Worm (Caenorhabditis elegans) whole organism, L3 larva: ENCODE data around the gene T06E4.5.

Experiments used
- ZK546.5 ChIP-seq: sonication (generic microtip); optimal IDR thresholded peaks from 2 replicates; lab custom pipeline; 2017; ENCODE audit warnings: missing biosample characterization, missing genetic modification characterization
- aly-2 ChIP-seq: fragments of 150-350 bp; optimal IDR thresholded peaks from 2 replicates; lab custom pipeline; 2014; ENCODE audit warnings: missing biosample characterization, missing genetic modification characterization
- ceh-82 ChIP-seq: fragments of 150-350 bp; optimal IDR thresholded peaks from 2 replicates; lab custom pipeline; 2014; ENCODE audit warnings: missing biosample characterization, missing genetic modification characterization
- daf-12 ChIP-seq: fragments of 150-350 bp; optimal IDR thresholded peaks from 2 replicates; lab custom pipeline; 2014; ENCODE audit warnings: missing biosample characterization, missing genetic modification reagents, missing genetic modification characterization
- egl-27 ChIP-seq: sonication (generic microtip); optimal IDR thresholded peaks from 4 replicates; lab custom pipeline; 2017; ENCODE audit warnings: missing biosample characterization, missing genetic modification reagents, missing genetic modification characterization
- egl-5 ChIP-seq: fragments of 150-350 bp; optimal IDR thresholded peaks from 2 replicates; lab custom pipeline; 2017; ENCODE audit warnings: missing biosample characterization, missing genetic modification reagents, missing genetic modification characterization, inconsistent platforms
- elt-1 ChIP-seq: fragments of 150-350 bp; optimal IDR thresholded peaks from 2 replicates; lab custom pipeline; 2014; ENCODE audit warnings: missing biosample characterization, missing genetic modification characterization
- elt-2 ChIP-seq: sonication (generic microtip); optimal IDR thresholded peaks from 2 replicates; lab custom pipeline; 2016; ENCODE audit warnings: missing genetic modification reagents, mild to moderate bottlenecking, missing genetic modification characterization, missing compliant biosample characterization
- elt-3 ChIP-seq, 3 experiments: fragments of 150-350 bp in 1 of 3; sonication (generic microtip) in 2 of 3; optimal IDR thresholded peaks; 2 replicates in 2 of 3; 4 replicates in 1 of 3; lab custom pipeline; 2014 to 2017; ENCODE audit warnings: missing biosample characterization in 3 of 3, missing genetic modification characterization in 3 of 3
- fkh-2 ChIP-seq: fragments of 150-350 bp; optimal IDR thresholded peaks from 2 replicates; lab custom pipeline; 2014; ENCODE audit warnings: missing biosample characterization, missing genetic modification reagents, missing genetic modification characterization
- hmg-11 ChIP-seq: sonication (generic microtip); optimal IDR thresholded peaks from 2 replicates; lab custom pipeline; 2016; ENCODE audit warnings: missing genetic modification characterization, missing compliant biosample characterization
- jun-1 ChIP-seq: fragments of 150-350 bp; optimal IDR thresholded peaks from 2 replicates; lab custom pipeline; 2014; ENCODE audit warnings: missing biosample characterization, missing genetic modification reagents, missing genetic modification characterization
- lin-15B ChIP-seq: fragments of 150-350 bp; optimal IDR thresholded peaks from 2 replicates; lab custom pipeline; 2014; ENCODE audit warnings: missing biosample characterization, missing genetic modification characterization
- lin-39 ChIP-seq: fragments of 150-350 bp; optimal IDR thresholded peaks from 2 replicates; lab custom pipeline; 2018; ENCODE audit warnings: missing biosample characterization, missing genetic modification reagents, missing genetic modification characterization
- lsy-12 ChIP-seq: sonication (generic microtip); optimal IDR thresholded peaks from 2 replicates; lab custom pipeline; 2016; ENCODE audit warnings: mild to moderate bottlenecking, missing genetic modification characterization, missing compliant biosample characterization
- mdl-1 ChIP-seq: fragments of 150-350 bp; optimal IDR thresholded peaks from 2 replicates; lab custom pipeline; 2014; ENCODE audit warnings: missing biosample characterization, missing genetic modification characterization
- mml-1 ChIP-seq: fragments of 150-350 bp; sonication (generic microtip); optimal IDR thresholded peaks from 3 replicates; lab custom pipeline; 2014; ENCODE audit warnings: missing biosample characterization, missing genetic modification characterization
- nhr-12 ChIP-seq: fragments of 150-350 bp; optimal IDR thresholded peaks from 2 replicates; lab custom pipeline; 2014; ENCODE audit warnings: missing biosample characterization, missing genetic modification characterization
- nhr-23 ChIP-seq: fragments of 150-350 bp; optimal IDR thresholded peaks from 2 replicates; lab custom pipeline; 2014; ENCODE audit warnings: missing biosample characterization, missing genetic modification reagents, missing genetic modification characterization
- nhr-25 ChIP-seq: sonication (generic microtip); optimal IDR thresholded peaks from 2 replicates; lab custom pipeline; 2017; ENCODE audit warnings: missing biosample characterization, missing genetic modification characterization
- nhr-43 ChIP-seq: sonication (generic microtip); optimal IDR thresholded peaks from 2 replicates; lab custom pipeline; 2016; ENCODE audit warnings: mild to moderate bottlenecking, missing genetic modification characterization, missing compliant biosample characterization; ENCODE audit not compliant: poor library complexity, severe bottlenecking
- nhr-76 ChIP-seq: fragments of 150-350 bp; sonication (generic microtip); optimal IDR thresholded peaks from 5 replicates; lab custom pipeline; 2014; ENCODE audit warnings: missing biosample characterization, missing genetic modification characterization
- nhr-77 ChIP-seq: fragments of 150-350 bp; optimal IDR thresholded peaks from 2 replicates; lab custom pipeline; 2014; ENCODE audit warnings: missing biosample characterization, missing genetic modification characterization
- pha-4 ChIP-seq: fragments of 150-350 bp; optimal IDR thresholded peaks from 2 replicates; lab custom pipeline; 2014; ENCODE audit warnings: missing biosample characterization, missing genetic modification reagents, missing genetic modification characterization
- pqm-1 ChIP-seq: fragments of 150-350 bp; optimal IDR thresholded peaks from 2 replicates; lab custom pipeline; 2017; ENCODE audit warnings: missing biosample characterization, missing genetic modification characterization, inconsistent platforms
- sea-2 ChIP-seq: fragments of 150-350 bp; sonication (generic microtip); optimal IDR thresholded peaks from 4 replicates; lab custom pipeline; 2014; ENCODE audit warnings: missing biosample characterization, missing genetic modification reagents, missing genetic modification characterization
- snpc-4 ChIP-seq: fragments of 150-350 bp; optimal IDR thresholded peaks from 2 replicates; lab custom pipeline; 2014; ENCODE audit warnings: missing biosample characterization, missing genetic modification characterization
- tbx-2 ChIP-seq: sonication (generic microtip); optimal IDR thresholded peaks from 2 replicates; lab custom pipeline; 2016; ENCODE audit warnings: mild to moderate bottlenecking, missing genetic modification characterization, missing compliant biosample characterization
- unc-39 ChIP-seq: sonication (generic microtip); optimal IDR thresholded peaks from 4 replicates; lab custom pipeline; 2017; ENCODE audit warnings: missing biosample characterization, missing genetic modification characterization
- zag-1 ChIP-seq: fragments of 150-350 bp; optimal IDR thresholded peaks from 2 replicates; lab custom pipeline; 2014; ENCODE audit warnings: missing biosample characterization, missing genetic modification characterization
- ztf-11 ChIP-seq: fragments of 150-350 bp; optimal IDR thresholded peaks from 2 replicates; lab custom pipeline; 2014; ENCODE audit warnings: missing biosample characterization, missing genetic modification characterization
- ztf-4 ChIP-seq: fragments of 150-350 bp; optimal IDR thresholded peaks from 2 replicates; lab custom pipeline; 2014; ENCODE audit warnings: missing biosample characterization, missing genetic modification characterization

Gene T06E4.5

DNA sequence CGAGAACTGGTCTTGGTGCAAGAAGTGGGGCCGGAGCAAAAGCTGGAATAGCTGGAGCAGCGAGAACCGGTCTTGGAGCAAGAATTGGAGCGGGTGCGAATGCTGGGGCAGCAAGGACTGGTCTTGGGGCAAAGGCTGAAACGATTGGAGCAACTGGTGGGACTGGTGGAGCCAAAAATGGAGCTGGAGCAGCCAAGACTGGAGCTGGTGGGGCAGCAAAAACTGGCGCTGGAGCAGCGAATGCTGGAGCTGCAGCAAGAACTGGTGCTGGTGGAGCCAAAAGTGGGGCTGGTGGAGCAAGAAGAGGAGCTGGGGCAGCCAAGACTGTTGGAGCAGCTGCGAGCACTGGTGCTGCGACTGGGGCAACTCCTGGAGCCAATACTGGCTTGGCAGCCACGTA is 2.4 kb upstream of the T06E4.5 start:
- TF ChIP-seq egl-27 (no peak), mdl-1 (no peak), mml-1 (tag; lab: Kevin White, UChicago) (no peak), pqm-1 (tag; lab: Kevin White, UChicago) (no peak), fkh-2 (tag; lab: Kevin White, UChicago) (no peak), pha-4 (no peak), lin-15B (no peak), lsy-12 (tag; lab: Kevin White, UChicago) (no peak), nhr-77 (tag; lab: Kevin White, UChicago) (no peak), zag-1 (tag; lab: Kevin White, UChicago) (no peak), nhr-76 (tag; lab: Kevin White, UChicago) (no peak), ztf-4 (no peak), sea-2 (GFP tag; lab: Kevin White, UChicago) (no peak), daf-12 (tag; lab: Kevin White, UChicago) (no peak), tbx-2 (tag; lab: Kevin White, UChicago) (no peak), elt-1 (tag; lab: Kevin White, UChicago) (no peak), egl-5 (tag; lab: Kevin White, UChicago) (no peak), nhr-12 (no peak), elt-2 (tag; lab: Kevin White, UChicago) (no peak)

DNA sequence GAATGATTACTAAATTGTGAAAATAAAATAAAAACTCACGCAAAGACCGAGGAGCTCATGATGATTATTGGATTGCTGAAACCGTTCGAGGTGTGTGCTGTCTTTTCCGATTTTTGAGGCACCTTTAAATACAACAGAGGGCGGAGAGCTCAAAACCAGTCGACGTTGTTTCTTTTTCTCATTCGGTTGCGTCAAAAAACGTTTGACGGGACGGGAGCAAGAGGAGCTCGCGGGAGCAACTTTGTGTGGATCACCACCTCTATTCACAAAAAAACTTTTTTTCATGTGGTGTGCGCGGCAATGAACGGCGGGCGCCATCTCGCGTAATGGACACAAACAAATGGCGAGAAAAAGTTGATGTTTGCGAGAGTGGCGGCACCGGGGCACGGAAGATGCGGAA is 1.9 kb upstream of the T06E4.5 start, which contains the start of gene idpc-3:
TSS of gene idpc-3 (minus strand) at position 101 of the 400 bp plus-strand sequence.
- TF ChIP-seq snpc-4 (tag; lab: Kevin White, UChicago) (no peak), ztf-11 (no peak), elt-2 (tag; lab: Kevin White, UChicago) (no peak), mml-1 (tag; lab: Kevin White, UChicago) (no peak), ztf-4 (no peak), pha-4 (no peak), ZK546.5 (tag; lab: Kevin White, UChicago) (no peak), lin-39 (tag; lab: Kevin White, UChicago) (no peak)

DNA sequence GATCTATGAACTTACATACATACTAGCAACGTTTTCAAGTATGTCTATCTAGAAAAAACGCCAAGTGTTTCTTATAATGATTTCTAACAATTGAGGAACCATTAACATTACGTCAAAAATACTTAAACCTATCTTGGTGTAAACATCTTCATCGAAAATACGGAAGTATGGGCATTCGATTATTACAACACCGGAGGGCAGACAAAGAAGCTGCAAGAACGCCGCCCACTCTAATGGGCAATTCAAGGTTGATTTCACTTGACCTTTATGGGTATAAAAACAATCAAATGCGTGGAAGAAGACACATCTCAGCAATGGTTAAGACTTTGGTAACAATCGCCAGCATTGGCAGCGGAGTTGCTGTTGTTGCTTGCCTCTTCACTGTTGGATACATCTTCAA is 1.4 kb upstream of the T06E4.5 start, which contains the start of gene col-146:
TSS of gene col-146 (plus strand) at position 301 of the 400 bp plus-strand sequence.
- TF ChIP-seq nhr-25 (tag; lab: Kevin White, UChicago) (peak; percentile 26), nhr-12 (no peak)

DNA sequence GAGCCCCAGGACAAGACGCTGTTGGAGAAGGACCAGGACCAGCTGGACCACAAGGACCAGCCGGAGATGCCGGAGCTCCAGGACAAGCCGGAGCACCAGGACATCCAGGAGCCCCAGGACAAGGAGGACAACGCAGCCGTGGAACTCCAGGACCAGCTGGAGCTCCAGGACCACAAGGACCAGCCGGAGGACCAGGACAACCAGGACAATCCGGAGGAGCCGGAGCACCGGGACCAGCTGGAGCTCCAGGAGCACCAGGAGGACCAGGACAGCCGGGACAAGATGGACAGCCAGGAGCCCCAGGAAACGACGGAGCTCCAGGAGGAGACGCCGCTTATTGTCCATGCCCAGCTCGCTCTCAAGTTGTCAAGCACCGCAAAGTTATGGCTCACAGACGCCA is 502 bp upstream of the T06E4.5 start:
- TF ChIP-seq nhr-25 (tag; lab: Kevin White, UChicago) (no peak), nhr-43 (tag; lab: Kevin White, UChicago) (no peak), jun-1 (tag; lab: Kevin White, UChicago) (no peak), unc-39 (tag; lab: Kevin White, UChicago) (no peak), elt-1 (tag; lab: Kevin White, UChicago) (no peak), ztf-4 (no peak)
- TF ChIP-seq, all 47 proteins: peak for 0

- TF ChIP-seq egl-27 (no peak), nhr-12 (no peak), hmg-11 (no peak), mdl-1 (no peak), aly-2 (tag; lab: Kevin White, UChicago) (no peak), ceh-82 (tag; lab: Kevin White, UChicago) (no peak), nhr-43 (tag; lab: Kevin White, UChicago) (no peak), elt-3 (tag; optimal IDR thresholded peaks at IDR 0.05; lab: Kevin White, UChicago) (no peak), elt-2 (tag; lab: Kevin White, UChicago) (no peak), pqm-1 (tag; lab: Kevin White, UChicago) (no peak), pha-4 (no peak)
- TF ChIP-seq, all 47 proteins: peak for 0
Measured at ce11 chrV:9632348-9632747, 1.3 kb downstream of the T06E4.5 start.

DNA sequence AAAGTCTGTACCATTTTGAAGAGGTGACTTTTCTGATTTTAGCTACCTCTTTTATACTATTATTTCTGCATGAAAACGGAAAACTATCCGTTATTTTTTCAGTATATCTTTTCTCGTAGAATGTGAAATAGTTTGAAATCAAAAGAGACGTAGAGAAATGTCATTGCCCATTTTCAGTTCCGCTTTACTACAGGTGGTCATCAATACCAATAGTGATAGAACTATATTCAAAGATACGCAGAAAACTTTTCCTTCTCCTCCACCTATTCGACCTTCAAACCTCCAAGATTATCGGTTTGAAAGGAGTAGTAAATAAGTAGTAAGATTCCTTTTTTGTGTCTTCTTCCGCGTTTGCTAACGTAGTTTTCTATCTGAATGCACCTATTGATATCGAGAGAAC is 2.3 kb downstream of the T06E4.5 start, which contains the start of gene col-147:
TSS of gene col-147 (minus strand) at position 26 of the 400 bp plus-strand sequence.
- TF ChIP-seq pqm-1 (tag; lab: Kevin White, UChicago): no peak
- TF ChIP-seq nhr-23 (tag; lab: Kevin White, UChicago): peak; percentile 44
- TF ChIP-seq nhr-25 (tag; lab: Kevin White, UChicago): peak; percentile 39
- TF ChIP-seq elt-3 (tag; optimal IDR thresholded peaks at IDR 0.05; lab: Kevin White, UChicago): no peak
